Worm (Caenorhabditis elegans) whole organism, young adult: ENCODE measurements around the gene tig-3.

Experiments
- F23B12.7 ChIP-seq: sonication (generic microtip); optimal IDR thresholded peaks from 2 replicates; lab custom pipeline; 2017; ENCODE audit warnings: missing genetic modification characterization, mild to moderate bottlenecking, missing compliant biosample characterization, antibody characterized with exemption, moderate library complexity; ENCODE audit not compliant: insufficient read depth
- T07F8.4 ChIP-seq: sonication (generic microtip); optimal IDR thresholded peaks from 2 replicates; lab custom pipeline; 2016; ENCODE audit warnings: mild to moderate bottlenecking, missing genetic modification characterization, moderate library complexity, missing compliant biosample characterization
- aptf-3 ChIP-seq: fragments of 200-800 bp; sonication (Bioruptor generic); IDR thresholded peaks from 2 replicates; pipeline ENCODE4 v1.3.6; 2022; ENCODE audit warnings: missing genetic modification characterization, missing compliant biosample characterization
- chd-7 ChIP-seq: sonication (generic microtip); optimal IDR thresholded peaks from 2 replicates; lab custom pipeline; 2016; ENCODE audit warnings: mild to moderate bottlenecking, missing genetic modification characterization, moderate library complexity, missing compliant biosample characterization
- ekl-4 ChIP-seq: fragments of 200-800 bp; sonication (Bioruptor generic); IDR thresholded peaks from 2 replicates; pipeline ENCODE4 v1.3.6; 2022; ENCODE audit warnings: missing genetic modification reagents, missing genetic modification characterization, missing compliant biosample characterization
- him-1 ChIP-seq: sonication (generic microtip); optimal IDR thresholded peaks from 2 replicates; lab custom pipeline; 2016; ENCODE audit warnings: missing genotype, missing genetic modification reagents, missing genetic modification characterization, missing compliant biosample characterization
- lsy-27 ChIP-seq: sonication (generic microtip); optimal IDR thresholded peaks from 2 replicates; lab custom pipeline; 2017; ENCODE audit warnings: missing genetic modification characterization, mild to moderate bottlenecking, missing compliant biosample characterization, antibody characterized with exemption, missing genotype, borderline replicate concordance; ENCODE audit not compliant: insufficient read depth
- madf-8 ChIP-seq: fragments of 200-800 bp; sonication (Bioruptor generic); conservative IDR thresholded peaks from 2 replicates; pipeline ENCODE4 v1.3.6; 2022; ENCODE audit warnings: missing genetic modification reagents, missing genetic modification characterization, missing compliant biosample characterization
- nhr-90 ChIP-seq: sonication (generic microtip); optimal IDR thresholded peaks from 2 replicates; lab custom pipeline; 2016; ENCODE audit warnings: missing genotype, mild to moderate bottlenecking, missing genetic modification characterization, missing compliant biosample characterization
- sptf-2 ChIP-seq: fragments of 200-800 bp; sonication (Bioruptor generic); optimal IDR thresholded peaks from 2 replicates; lab custom pipeline; 2018; ENCODE audit warnings: mild to moderate bottlenecking, missing genetic modification characterization, missing compliant biosample characterization

ce11 chrII:15253980-15254493 is 2.4 kb upstream of the tig-3 start:
- TF ChIP-seq sptf-2 (GFP tag; lab: Kevin White, UChicago) (no peak), chd-7 (tag; lab: Kevin White, UChicago) (no peak), T07F8.4 (tag; lab: Kevin White, UChicago) (no peak), ekl-4 (no peak), nhr-90 (tag; lab: Kevin White, UChicago) (no peak), aptf-3 (no peak), F23B12.7 (tag; lab: Kevin White, UChicago) (no peak), lsy-27 (no peak), him-1 (no peak), madf-8 (no peak)
